Worm (Caenorhabditis elegans): Measurements from ENCODE around the gene Y82E9BL.1.

DNA sequence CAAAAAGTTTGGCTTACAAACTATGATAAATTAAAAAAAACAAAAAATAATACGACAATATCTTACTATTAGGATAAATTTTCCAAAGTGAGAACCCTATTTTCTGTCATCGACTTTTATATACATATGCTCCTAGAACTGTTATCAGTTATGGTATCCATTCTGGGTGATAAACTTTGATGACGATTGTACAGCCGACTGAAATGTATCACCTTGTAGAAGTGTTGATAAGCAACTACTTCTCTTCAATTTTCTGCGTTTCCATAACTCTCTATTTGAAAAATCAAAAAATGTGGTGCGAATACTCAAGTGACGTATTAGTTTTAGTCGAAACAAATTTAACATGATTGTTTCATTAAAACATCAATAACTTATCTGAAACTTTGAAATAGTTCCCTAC lies 34.8 kb upstream of the Y82E9BL.1 start:
- TF ChIP-seq pha-4 (tag; optimal IDR thresholded peaks at IDR 0.05) = no peak
- no peak for TF ChIP-seq M03D4.4 (tag; optimal IDR thresholded peaks at IDR 0.05)
- TF ChIP-seq unc-62 (GFP tag; optimal IDR thresholded peaks at IDR 0.05) = no peak
- no peak for TF ChIP-seq nhr-28 (tag; optimal IDR thresholded peaks at IDR 0.05)
- no peak for TF ChIP-seq hlh-1 (tag; optimal IDR thresholded peaks at IDR 0.05)
- TF ChIP-seq nhr-76 (tag; optimal IDR thresholded peaks at IDR 0.05) = no peak
- no peak for TF ChIP-seq unc-39 (tag; optimal IDR thresholded peaks at IDR 0.05)

Data from whole organism, mixed stage, embryonic.